Fruit fly (Drosophila melanogaster) whole organism: ENCODE measurements around the gene hll.

Experiments used
- CG8478 ChIP-seq: fragments of >200 bp; optimal IDR thresholded peaks from 2 replicates; lab custom pipeline; 2018; ENCODE audit warnings: inconsistent platforms
- Dll ChIP-seq: fragments of >200 bp; optimal IDR thresholded peaks from 2 replicates; lab custom pipeline; 2017
- EcR ChIP-seq, 2 experiments: fragments of >200 bp; optimal IDR thresholded peaks; 2 replicates each; lab custom pipeline; 2017; ENCODE audit warnings: missing biosample characterization in 2 of 2, missing genetic modification characterization in 2 of 2, missing genetic modification reagents in 2 of 2
- pan ChIP-seq: fragments of >200 bp; optimal IDR thresholded peaks from 2 replicates; lab custom pipeline; 2017
- psq ChIP-seq: fragments of >200 bp; optimal IDR thresholded peaks from 2 replicates; lab custom pipeline; 2017
- usp ChIP-seq: fragments of >200 bp; optimal IDR thresholded peaks from 2 replicates; lab custom pipeline; 2017; ENCODE audit warnings: missing biosample characterization, missing genetic modification characterization, mixed read lengths

The hll gene

dm6 chr2L:14038718-14039117, 11.9 kb downstream of the hll start:
- no peak for TF ChIP-seq usp (GFP tag; lab: Kevin White, UChicago)
- no peak for TF ChIP-seq CG8478 (lab: Kevin White, UChicago)
- no peak for TF ChIP-seq Dll (lab: Kevin White, UChicago)
- TF ChIP-seq psq (lab: Kevin White, UChicago): no peak
- no peak for TF ChIP-seq pan (lab: Kevin White, UChicago)
- no peak for TF ChIP-seq EcR (GFP tag; optimal IDR thresholded peaks at IDR 0.05; lab: Kevin White, UChicago)

- TF ChIP-seq Dll (lab: Kevin White, UChicago) (no peak), usp (GFP tag; lab: Kevin White, UChicago) (no peak), CG8478 (lab: Kevin White, UChicago) (no peak), pan (lab: Kevin White, UChicago) (no peak), EcR (GFP tag; optimal IDR thresholded peaks at IDR 0.05; lab: Kevin White, UChicago) (no peak), psq (lab: Kevin White, UChicago) (no peak)
Observed at dm6 chr2L:14039936-14040483, 13.2 kb downstream of the hll start, which contains the start of gene nAChRalpha5. nAChRalpha5 (plus strand) TSS chr2L:14040170.

- no peak for TF ChIP-seq psq (lab: Kevin White, UChicago)
- no peak for TF ChIP-seq CG8478 (lab: Kevin White, UChicago)
- TF ChIP-seq pan (lab: Kevin White, UChicago): no peak
- TF ChIP-seq usp (GFP tag; lab: Kevin White, UChicago): no peak
- TF ChIP-seq Dll (lab: Kevin White, UChicago): no peak
- TF ChIP-seq EcR (GFP tag; optimal IDR thresholded peaks at IDR 0.05; lab: Kevin White, UChicago): no peak
Observed at dm6 chr2L:14045562-14046196, 18.9 kb downstream of the hll start.

- TF ChIP-seq EcR (GFP tag; optimal IDR thresholded peaks at IDR 0.05; lab: Kevin White, UChicago): no peak
- TF ChIP-seq Dll (lab: Kevin White, UChicago): no peak
- TF ChIP-seq CG8478 (lab: Kevin White, UChicago): no peak
- no peak for TF ChIP-seq pan (lab: Kevin White, UChicago)
- no peak for TF ChIP-seq psq (lab: Kevin White, UChicago)
- TF ChIP-seq usp (GFP tag; lab: Kevin White, UChicago): no peak
Observed at dm6 chr2L:14047170-14047632, 20.4 kb downstream of the hll start, which contains the start of gene NimC4. NimC4 (plus strand) TSS chr2L:14047582.

dm6 chr2L:14049958-14050357, 23.2 kb downstream of the hll start:
- TF ChIP-seq psq (lab: Kevin White, UChicago) (no peak), Dll (lab: Kevin White, UChicago) (no peak), EcR (GFP tag; optimal IDR thresholded peaks at IDR 0.05; lab: Kevin White, UChicago) (no peak), usp (GFP tag; lab: Kevin White, UChicago) (no peak), pan (lab: Kevin White, UChicago) (no peak), CG8478 (lab: Kevin White, UChicago) (no peak)

dm6 chr2L:14054281-14054680, 27.5 kb downstream of the hll start:
- no peak for TF ChIP-seq Dll (lab: Kevin White, UChicago)
- no peak for TF ChIP-seq EcR (GFP tag; optimal IDR thresholded peaks at IDR 0.05; lab: Kevin White, UChicago)
- TF ChIP-seq usp (GFP tag; lab: Kevin White, UChicago): no peak
- no peak for TF ChIP-seq CG8478 (lab: Kevin White, UChicago)
- TF ChIP-seq psq (lab: Kevin White, UChicago): no peak
- no peak for TF ChIP-seq pan (lab: Kevin White, UChicago)

- TF ChIP-seq Dll (lab: Kevin White, UChicago): no peak
- TF ChIP-seq pan (lab: Kevin White, UChicago): no peak
- TF ChIP-seq CG8478 (lab: Kevin White, UChicago): no peak
- TF ChIP-seq EcR (GFP tag; optimal IDR thresholded peaks at IDR 0.05; lab: Kevin White, UChicago): no peak
- no peak for TF ChIP-seq usp (GFP tag; lab: Kevin White, UChicago)
- no peak for TF ChIP-seq psq (lab: Kevin White, UChicago)
Observed at dm6 chr2L:14054903-14055302, 28.1 kb downstream of the hll start.

dm6 chr2L:14070154-14070553, 43.4 kb downstream of the hll start:
- no peak for TF ChIP-seq EcR (GFP tag; optimal IDR thresholded peaks at IDR 0.05; lab: Kevin White, UChicago)
- no peak for TF ChIP-seq usp (GFP tag; lab: Kevin White, UChicago)
- TF ChIP-seq pan (lab: Kevin White, UChicago): no peak
- TF ChIP-seq CG8478 (lab: Kevin White, UChicago): no peak
- TF ChIP-seq psq (lab: Kevin White, UChicago): no peak
- no peak for TF ChIP-seq Dll (lab: Kevin White, UChicago)
